Worm (Caenorhabditis elegans) whole organism, early embryonic: ENCODE measurements around the gene gtf-2H2C.

Experiments used
- ama-1 ChIP-seq: fragments of 150-350 bp; optimal IDR thresholded peaks from 2 replicates; lab custom pipeline; 2014
- ets-7 ChIP-seq: sonication (generic microtip); optimal IDR thresholded peaks from 2 replicates; lab custom pipeline; 2016; ENCODE audit warnings: missing genotype, missing genetic modification characterization, missing compliant biosample characterization

DNA sequence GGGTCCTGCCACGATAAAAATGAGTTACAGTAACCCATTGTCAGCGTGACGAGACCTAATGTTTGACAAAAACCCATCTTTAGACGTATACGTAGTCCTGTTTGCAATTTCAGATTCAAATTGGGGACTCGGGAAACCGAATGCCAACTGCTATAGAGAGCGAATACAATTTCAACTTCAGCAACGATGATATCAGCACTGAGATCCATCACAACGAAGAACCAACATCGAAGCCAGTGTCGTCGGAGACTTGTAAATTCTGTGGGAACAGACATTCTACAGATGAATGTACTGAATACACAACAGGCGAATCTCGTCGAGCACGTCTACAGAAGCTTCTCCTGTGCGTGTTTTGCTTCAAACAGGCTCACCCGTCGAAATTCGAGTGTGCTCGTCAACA, 5.0 kb downstream of the gtf-2H2C start:
- TF ChIP-seq ets-7 (tag; lab: Kevin White, UChicago) (no peak), ama-1 (lab: Kevin White, UChicago) (no peak)
